Worm (Caenorhabditis elegans): Measurements from ENCODE around the gene F55G1.1.

F55G1.1 gene

DNA sequence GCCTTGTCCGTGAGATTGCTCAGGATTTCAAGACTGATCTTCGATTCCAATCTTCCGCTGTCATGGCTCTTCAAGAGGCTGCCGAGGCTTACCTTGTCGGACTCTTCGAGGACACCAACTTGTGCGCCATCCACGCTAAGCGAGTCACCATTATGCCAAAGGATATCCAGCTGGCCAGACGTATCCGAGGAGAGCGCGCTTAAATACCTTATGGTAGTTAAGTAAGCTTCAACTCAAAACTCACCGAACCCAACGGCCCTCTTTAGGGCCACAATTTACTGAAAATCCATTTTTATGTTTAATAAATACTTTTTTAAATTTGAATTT, 3.1 kb upstream of the F55G1.1 start:
- TF ChIP-seq fkh-3 (tag; optimal IDR thresholded peaks at IDR 0.05), result no peak
- no peak for TF ChIP-seq repo-1 (tag; optimal IDR thresholded peaks at IDR 0.05)
- no peak for TF ChIP-seq C06A6.2 (GFP tag; conservative IDR thresholded peaks at IDR 0.05)
- no peak for TF ChIP-seq ztf-26 (tag; optimal IDR thresholded peaks at IDR 0.05)
- no peak for TF ChIP-seq ztf-3 (GFP tag; optimal IDR thresholded peaks at IDR 0.05)
- TF ChIP-seq cebp-1 (GFP tag; IDR thresholded peaks at IDR 0.05), result no peak
- no peak for TF ChIP-seq cebp-1 (tag; optimal IDR thresholded peaks at IDR 0.05)
- TF ChIP-seq ceh-58 (GFP tag; IDR thresholded peaks at IDR 0.05), result no peak
- peak; percentile 3 for TF ChIP-seq xnd-1 (tag; optimal IDR thresholded peaks at IDR 0.05)
- peak; percentile 24 for TF ChIP-seq lsl-1 (GFP tag; optimal IDR thresholded peaks at IDR 0.05)
- TF ChIP-seq rpc-1 (optimal IDR thresholded peaks at IDR 0.05), result no peak
- TF ChIP-seq rpc-1 (tag; optimal IDR thresholded peaks at IDR 0.05), result no peak
- no peak for TF ChIP-seq zfh-2 (GFP tag; conservative IDR thresholded peaks at IDR 0.05)
- TF ChIP-seq mcd-1 (GFP tag; IDR thresholded peaks at IDR 0.05), result no peak; the same call in 1 of the 2 replicates
- no peak for TF ChIP-seq dox-1 (GFP tag; IDR thresholded peaks at IDR 0.05)
- peak; percentile 57; the same call in 1 of the 2 replicates for TF ChIP-seq ekl-4 (GFP tag; IDR thresholded peaks at IDR 0.05)
- TF ChIP-seq attf-6 (GFP tag; IDR thresholded peaks at IDR 0.05), result peak; percentile 63
- TF ChIP-seq Y95B8A.8 (GFP tag; IDR thresholded peaks at IDR 0.05), result no peak
- 0 out of 2 replicates have a peak, but pooled peaks have one; percentile 2 for TF ChIP-seq F37B4.10 (GFP tag; IDR thresholded peaks at IDR 0.05)
- no peak for TF ChIP-seq Y53F4B.3 (GFP tag; IDR thresholded peaks at IDR 0.05)
- no peak for TF ChIP-seq hlh-26 (GFP tag; conservative IDR thresholded peaks at IDR 0.05)
- TF ChIP-seq efl-1 (GFP tag; optimal IDR thresholded peaks at IDR 0.05), result no peak
- peak; percentile 63 for TF ChIP-seq madf-6 (GFP tag; IDR thresholded peaks at IDR 0.05)
- TF ChIP-seq B0336.3 (GFP tag; IDR thresholded peaks at IDR 0.05), result peak; percentile 84
- no peak for TF ChIP-seq attf-5 (GFP tag; optimal IDR thresholded peaks at IDR 0.05)
- TF ChIP-seq attf-3 (GFP tag; conservative IDR thresholded peaks at IDR 0.05), result no peak
- no peak for TF ChIP-seq nfya-1 (tag; optimal IDR thresholded peaks at IDR 0.05; ENCODE audit: borderline replicate concordance, insufficient read depth)
- no peak for TF ChIP-seq F57C9.4 (tag; optimal IDR thresholded peaks at IDR 0.05)
- TF ChIP-seq nhr-90 (tag; optimal IDR thresholded peaks at IDR 0.05), result no peak
- TF ChIP-seq snpc-3.4 (tag; optimal IDR thresholded peaks at IDR 0.05), result no peak
- no peak for TF ChIP-seq mxl-1 (tag; optimal IDR thresholded peaks at IDR 0.05)
- TF ChIP-seq ceh-79 (tag; optimal IDR thresholded peaks at IDR 0.05), result no peak
- peak; percentile 75; the same call in 1 of the 2 replicates for TF ChIP-seq cebp-2 (GFP tag; IDR thresholded peaks at IDR 0.05)
- TF ChIP-seq hsf-1 (GFP tag; IDR thresholded peaks at IDR 0.05), result 0 out of 2 replicates have a peak, but pooled peaks have one; percentile 50
- no peak for TF ChIP-seq ceh-27 (GFP tag; optimal IDR thresholded peaks at IDR 0.05)
- no peak for TF ChIP-seq lag-1 (GFP tag; IDR thresholded peaks at IDR 0.05)
- no peak for TF ChIP-seq unc-62 (GFP tag; optimal IDR thresholded peaks at IDR 0.05)
- no peak for TF ChIP-seq rcor-1 (GFP tag; IDR thresholded peaks at IDR 0.05)
- TF ChIP-seq zim-3 (tag; optimal IDR thresholded peaks at IDR 0.05), result no peak
- no peak for TF ChIP-seq let-607 (tag; optimal IDR thresholded peaks at IDR 0.05)
- TF ChIP-seq C17E4.6 (GFP tag; IDR thresholded peaks at IDR 0.05), result peak; percentile 51
- TF ChIP-seq tbx-9 (tag; optimal IDR thresholded peaks at IDR 0.05; ENCODE audit: borderline replicate concordance), result no peak
- peak; percentile 34 for TF ChIP-seq tbp1 (GFP tag; optimal IDR thresholded peaks at IDR 0.05)
- no peak for TF ChIP-seq T07F8.4 (tag; optimal IDR thresholded peaks at IDR 0.05)
- TF ChIP-seq ama-1 (optimal IDR thresholded peaks at IDR 0.05), result no peak
- TF ChIP-seq ama-1 (GFP tag; optimal IDR thresholded peaks at IDR 0.05), result no peak
- TF ChIP-seq chd-7 (tag; optimal IDR thresholded peaks at IDR 0.05), result no peak
- TF ChIP-seq bed-1 (GFP tag; IDR thresholded peaks at IDR 0.05), result no peak
- TF ChIP-seq ceh-91 (GFP tag; IDR thresholded peaks at IDR 0.05), result no peak
- no peak for TF ChIP-seq hlh-12 (tag; optimal IDR thresholded peaks at IDR 0.05)
- TF ChIP-seq madf-8 (GFP tag; conservative IDR thresholded peaks at IDR 0.05), result no peak; the same call in 1 of the 2 replicates
- no peak for TF ChIP-seq nhr-80 (tag; optimal IDR thresholded peaks at IDR 0.05)

Data from whole organism, young adult.